Fruit fly (Drosophila melanogaster): Measurements from ENCODE around the gene CG11069.
A peak's percentile ranks its signal among the peaks of the same experiment; 100 is the strongest.

The CG11069 gene

DNA sequence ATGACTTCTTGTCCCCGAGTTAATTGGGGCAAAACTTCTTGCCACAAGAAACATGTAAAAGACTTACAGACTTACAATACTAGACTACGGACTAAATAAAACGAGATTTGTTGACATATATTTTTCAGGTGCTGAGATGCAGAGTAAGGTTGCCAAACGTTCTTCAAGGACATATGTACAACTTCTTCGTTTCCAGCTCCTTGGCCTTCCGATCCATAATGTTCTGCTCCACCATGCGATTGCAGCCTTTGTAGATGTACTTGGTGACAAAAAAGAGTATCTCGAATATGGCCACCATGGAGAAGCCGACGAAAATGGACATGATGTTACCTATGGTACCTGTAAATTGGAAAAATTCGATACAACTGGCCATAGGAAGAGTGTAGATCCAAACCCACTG lies 37.1 kb upstream of the CG11069 start, which contains the start of gene CAH4:
TSS of gene CAH4 (minus strand) at position 101 of the 400 bp plus-strand sequence.
- no peak for TF ChIP-seq Hr96 (GFP tag; optimal IDR thresholded peaks at IDR 0.05)
- no peak for TF ChIP-seq bab1 (GFP tag; optimal IDR thresholded peaks at IDR 0.05)
- no peak for TF ChIP-seq cic (GFP tag; optimal IDR thresholded peaks at IDR 0.05)
- TF ChIP-seq cnc (optimal IDR thresholded peaks at IDR 0.05) = no peak
- no peak for TF ChIP-seq CG1620 (GFP tag; optimal IDR thresholded peaks at IDR 0.05)
- TF ChIP-seq CG7045 (GFP tag; optimal IDR thresholded peaks at IDR 0.05) = no peak
- no peak for TF ChIP-seq CG5204 (GFP tag; optimal IDR thresholded peaks at IDR 0.05)
- no peak for TF ChIP-seq toe (GFP tag; optimal IDR thresholded peaks at IDR 0.05)
- no peak for TF ChIP-seq ovo (GFP tag; optimal IDR thresholded peaks at IDR 0.05)
- no peak for TF ChIP-seq CG12768 (GFP tag; optimal IDR thresholded peaks at IDR 0.05)
- TF ChIP-seq pad (GFP tag; optimal IDR thresholded peaks at IDR 0.05) = no peak
- no peak for TF ChIP-seq CG14711 (tag; optimal IDR thresholded peaks at IDR 0.05)

DNA sequence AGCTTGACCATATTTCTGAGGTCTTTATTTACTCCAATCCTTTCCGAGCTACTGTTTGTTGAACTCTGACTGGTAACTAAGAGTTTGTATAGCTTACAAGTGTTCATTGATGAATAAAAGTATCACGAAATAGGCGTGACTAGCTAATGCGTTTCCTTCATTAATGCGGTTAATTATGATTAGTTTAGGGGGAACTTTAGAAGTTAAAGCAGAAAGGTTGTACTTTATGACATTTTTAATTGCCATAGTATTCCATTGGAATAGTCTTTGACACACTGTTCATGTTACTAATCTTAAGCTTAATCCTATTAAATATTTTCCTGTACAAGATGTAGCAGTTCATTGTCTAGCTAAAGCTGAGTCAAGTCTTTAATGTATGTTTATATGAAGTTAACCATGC lies 34.8 kb upstream of the CG11069 start, which contains the start of gene ppk22:
TSS of gene ppk22 (minus strand) at position 101 of the 400 bp plus-strand sequence.
- no peak for TF ChIP-seq ovo (GFP tag; optimal IDR thresholded peaks at IDR 0.05)
- TF ChIP-seq CG14711 (tag; optimal IDR thresholded peaks at IDR 0.05) = no peak

DNA sequence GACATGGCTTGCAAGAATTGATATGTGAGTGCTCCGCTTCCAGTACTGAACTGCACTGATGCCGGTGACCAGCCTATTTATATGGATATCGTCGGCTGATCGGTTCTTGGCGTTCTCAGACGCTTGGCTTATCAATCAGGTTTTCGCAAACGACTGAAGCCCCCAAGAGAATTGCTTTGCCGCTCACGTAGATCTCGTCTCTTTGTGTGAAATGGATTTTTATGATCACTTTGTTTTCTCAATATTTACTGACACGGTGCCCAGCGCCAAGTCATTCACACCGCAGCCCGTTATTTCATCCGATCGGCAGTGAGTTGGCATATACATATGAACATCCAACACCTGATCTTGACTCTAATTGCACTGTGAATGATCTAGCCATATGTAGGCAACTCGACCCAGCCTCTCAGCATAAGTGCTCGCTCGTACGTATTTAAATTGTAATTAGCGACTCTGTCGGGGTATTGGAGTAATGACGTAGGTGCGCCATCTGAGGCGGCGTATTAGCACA lies 34.2 kb upstream of the CG11069 start, which contains the start of gene CG13639:
TSS of gene CG13639 (minus strand) at position 51 of the 511 bp plus-strand sequence.
- TF ChIP-seq cnc (optimal IDR thresholded peaks at IDR 0.05) (peak in 1 of 2 experiments; percentile 42), kay (GFP tag; ENCODE audit: borderline replicate concordance) (no peak), CG12768 (GFP tag; optimal IDR thresholded peaks at IDR 0.05) (no peak), ovo (GFP tag; optimal IDR thresholded peaks at IDR 0.05) (peak; percentile 48)

DNA sequence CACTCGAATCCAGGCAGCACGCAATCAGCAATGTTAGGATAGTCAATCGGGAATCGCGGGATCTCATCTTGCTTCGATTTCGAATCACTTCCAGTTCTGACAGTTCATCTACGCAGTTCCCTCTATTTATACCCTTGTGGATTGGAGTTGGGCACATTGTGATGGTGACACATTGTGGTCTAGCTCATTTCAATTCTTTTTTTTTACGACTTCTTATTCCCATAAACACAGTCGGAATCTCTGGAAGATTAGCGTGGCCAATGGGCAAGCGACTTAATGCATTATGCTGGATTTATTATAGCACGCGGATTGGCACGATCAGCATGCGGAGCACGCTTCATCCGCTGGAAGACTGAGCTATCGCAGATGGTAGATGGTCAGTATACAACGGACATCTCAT lies 32.5 kb upstream of the CG11069 start, which contains the start of gene CG13640:
TSS of gene CG13640 (minus strand) at position 101 of the 400 bp plus-strand sequence.
- no peak for TF ChIP-seq kay (GFP tag; ENCODE audit: borderline replicate concordance)
- no peak for TF ChIP-seq ovo (GFP tag; optimal IDR thresholded peaks at IDR 0.05)
- no peak for TF ChIP-seq CG11617 (GFP tag; optimal IDR thresholded peaks at IDR 0.05)
- no peak for TF ChIP-seq CG7045 (GFP tag; optimal IDR thresholded peaks at IDR 0.05)
- TF ChIP-seq toe (GFP tag; optimal IDR thresholded peaks at IDR 0.05) = no peak

DNA sequence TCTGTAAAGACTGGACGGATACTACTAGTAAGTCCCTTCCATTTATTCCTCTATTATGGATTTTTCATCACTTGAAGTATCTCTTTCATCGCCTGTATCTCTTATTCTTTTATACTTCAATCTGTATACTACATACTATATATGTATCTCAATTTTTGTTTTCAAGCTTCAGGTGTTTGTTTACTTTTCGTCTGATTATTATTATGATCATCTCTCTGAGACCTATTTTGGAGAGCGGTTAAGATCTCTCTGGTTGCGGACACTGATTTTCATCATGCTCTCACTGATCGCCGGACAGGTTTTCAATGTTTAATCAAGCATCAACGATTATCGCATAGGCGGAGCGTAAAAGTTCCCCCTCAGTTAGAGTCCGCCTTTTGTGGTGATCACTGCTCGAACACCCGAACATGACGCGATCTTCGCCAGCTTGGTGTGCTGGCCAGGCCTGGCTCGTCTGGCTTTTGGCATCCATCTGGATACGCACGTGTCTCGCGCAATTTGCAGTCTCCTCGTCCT lies 31.9 kb upstream of the CG11069 start, which contains the start of gene CG7016:
TSS of gene CG7016 (plus strand) at position 358 of the 516 bp plus-strand sequence.
- TF ChIP-seq Mnt (GFP tag; optimal IDR thresholded peaks at IDR 0.05) (no peak), Crg-1 (GFP tag; optimal IDR thresholded peaks at IDR 0.05) (no peak), CG7045 (GFP tag; optimal IDR thresholded peaks at IDR 0.05) (no peak), CG33017 (tag; optimal IDR thresholded peaks at IDR 0.05) (no peak), cnc (optimal IDR thresholded peaks at IDR 0.05) (no peak), CG5204 (GFP tag; optimal IDR thresholded peaks at IDR 0.05) (no peak), Clk (GFP tag; optimal IDR thresholded peaks at IDR 0.05) (no peak), toe (GFP tag; optimal IDR thresholded peaks at IDR 0.05) (no peak), tj (GFP tag; optimal IDR thresholded peaks at IDR 0.05) (no peak), ovo (GFP tag; optimal IDR thresholded peaks at IDR 0.05) (no peak), bab1 (GFP tag; optimal IDR thresholded peaks at IDR 0.05) (no peak), CG7101 (tag; optimal IDR thresholded peaks at IDR 0.05) (no peak), cic (GFP tag; optimal IDR thresholded peaks at IDR 0.05) (no peak), CG11617 (GFP tag; optimal IDR thresholded peaks at IDR 0.05) (no peak), CG1620 (GFP tag; optimal IDR thresholded peaks at IDR 0.05) (no peak), CG12768 (GFP tag; optimal IDR thresholded peaks at IDR 0.05) (no peak)

DNA sequence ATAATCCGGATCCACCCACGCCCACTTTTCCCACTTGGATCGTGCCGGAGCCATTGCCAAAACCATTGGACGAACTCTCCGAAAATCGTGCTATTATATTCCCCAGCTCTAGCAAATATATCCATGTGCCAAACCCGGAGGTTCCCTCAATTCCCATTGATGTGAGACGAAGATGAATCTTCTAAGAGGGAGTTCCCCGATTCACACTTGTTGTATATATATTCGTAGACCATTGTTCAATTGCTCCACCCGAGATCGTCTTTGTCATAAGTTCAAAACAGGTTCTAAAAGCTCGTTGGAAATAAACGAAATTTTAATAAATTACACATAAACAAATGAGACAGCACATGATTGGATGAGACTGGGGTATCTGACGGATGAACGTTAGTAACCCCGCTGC lies 30.6 kb upstream of the CG11069 start:
- no peak for TF ChIP-seq pad (GFP tag; optimal IDR thresholded peaks at IDR 0.05)
- TF ChIP-seq ovo (GFP tag; optimal IDR thresholded peaks at IDR 0.05) = no peak
- TF ChIP-seq Hr96 (GFP tag; optimal IDR thresholded peaks at IDR 0.05) = no peak
- no peak for TF ChIP-seq CG5204 (GFP tag; optimal IDR thresholded peaks at IDR 0.05)
- TF ChIP-seq CG14711 (tag; optimal IDR thresholded peaks at IDR 0.05) = no peak
- TF ChIP-seq cic (GFP tag; optimal IDR thresholded peaks at IDR 0.05) = no peak
- TF ChIP-seq Mnt (GFP tag; optimal IDR thresholded peaks at IDR 0.05) = no peak
- TF ChIP-seq Crg-1 (GFP tag; optimal IDR thresholded peaks at IDR 0.05) = no peak
- TF ChIP-seq CG7045 (GFP tag; optimal IDR thresholded peaks at IDR 0.05) = no peak
- TF ChIP-seq CG7101 (tag; optimal IDR thresholded peaks at IDR 0.05) = no peak
- TF ChIP-seq CG33017 (tag; optimal IDR thresholded peaks at IDR 0.05) = no peak
- no peak for TF ChIP-seq CG1620 (GFP tag; optimal IDR thresholded peaks at IDR 0.05)
- TF ChIP-seq Clk (GFP tag; optimal IDR thresholded peaks at IDR 0.05) = no peak
- no peak for TF ChIP-seq toe (GFP tag; optimal IDR thresholded peaks at IDR 0.05)
- no peak for TF ChIP-seq kay (GFP tag; ENCODE audit: borderline replicate concordance)
- no peak for TF ChIP-seq CG12768 (GFP tag; optimal IDR thresholded peaks at IDR 0.05)
- no peak for TF ChIP-seq CG11617 (GFP tag; optimal IDR thresholded peaks at IDR 0.05)
- no peak for TF ChIP-seq cnc (optimal IDR thresholded peaks at IDR 0.05)
- TF ChIP-seq bab1 (GFP tag; optimal IDR thresholded peaks at IDR 0.05) = no peak

All from whole organism, adult.